Worm (Caenorhabditis elegans) whole organism, L4/young adult: Measurements from ENCODE around the gene ZC404.16.

Source experiments
- W03F9.2 ChIP-seq: fragments of 150-350 bp; optimal IDR thresholded peaks from 2 replicates; lab custom pipeline; 2014; ENCODE audit warnings: missing biosample characterization, missing genetic modification characterization
- dao-5 ChIP-seq: sonication (generic microtip); optimal IDR thresholded peaks from 2 replicates; lab custom pipeline; 2016; ENCODE audit warnings: missing genotype, missing genetic modification characterization, moderate library complexity, missing compliant biosample characterization
- him-1 ChIP-seq: sonication (generic microtip); optimal IDR thresholded peaks from 2 replicates; lab custom pipeline; 2016; ENCODE audit warnings: missing genotype, missing genetic modification reagents, missing genetic modification characterization, missing compliant biosample characterization

ce11 chrV:6736877-6737276 is 36.8 kb downstream of the ZC404.16 start:
- TF ChIP-seq him-1 (tag; lab: Kevin White, UChicago) (no peak), W03F9.2 (no peak), dao-5 (tag; lab: Kevin White, UChicago) (no peak)
